Fruit fly (Drosophila melanogaster) whole organism, embryonic: ENCODE results near the gene CG5644.

Experiments used
- Antp ChIP-seq: fragments of 200-800 bp; sonication (Bioruptor generic); optimal IDR thresholded peaks from 3 replicates; lab custom pipeline; 2016; ENCODE audit warnings: missing biosample characterization, missing genetic modification characterization
- Atf6 ChIP-seq: fragments of 200-800 bp; sonication (Bioruptor generic); IDR thresholded peaks from 2 replicates; pipeline ENCODE4 v1.3.6; 2022; ENCODE audit warnings: missing biosample characterization, missing genetic modification characterization
- Bteb2 ChIP-seq: fragments of 200-800 bp; sonication (Bioruptor generic); optimal IDR thresholded peaks from 2 replicates; lab custom pipeline; 2016; ENCODE audit warnings: missing biosample characterization, missing genetic modification characterization
- CG10267 ChIP-seq: fragments of 200-800 bp; sonication (Bioruptor generic); optimal IDR thresholded peaks from 2 replicates; lab custom pipeline; 2018; ENCODE audit warnings: missing biosample characterization, mild to moderate bottlenecking, missing genetic modification characterization, moderate library complexity
- CG11696 ChIP-seq: fragments of 200-800 bp; sonication (Bioruptor generic); IDR thresholded peaks from 2 replicates; pipeline ENCODE4 v1.3.6; 2022; ENCODE audit warnings: missing biosample characterization, missing genetic modification characterization
- CG12155 ChIP-seq: fragments of 200-800 bp; sonication (Bioruptor generic); optimal IDR thresholded peaks from 3 replicates; lab custom pipeline; 2016; ENCODE audit warnings: missing biosample characterization, missing genetic modification characterization
- CG13296 ChIP-seq: fragments of 200-800 bp; sonication (Bioruptor generic); optimal IDR thresholded peaks from 3 replicates; lab custom pipeline; 2018; ENCODE audit warnings: missing biosample characterization, mild to moderate bottlenecking, missing genetic modification characterization
- CG13775 ChIP-seq: fragments of 200-800 bp; sonication (Bioruptor generic); optimal IDR thresholded peaks from 3 replicates; lab custom pipeline; 2017; ENCODE audit warnings: missing biosample characterization, mild to moderate bottlenecking, missing genetic modification characterization
- CG13894 ChIP-seq: fragments of 200-800 bp; sonication (Bioruptor generic); optimal IDR thresholded peaks from 3 replicates; lab custom pipeline; 2018; ENCODE audit warnings: missing biosample characterization, mild to moderate bottlenecking, missing genetic modification characterization, moderate library complexity
- CG14965 ChIP-seq: fragments of 200-800 bp; sonication (Bioruptor generic); optimal IDR thresholded peaks from 2 replicates; lab custom pipeline; 2016; ENCODE audit warnings: missing biosample characterization, missing genetic modification characterization, borderline replicate concordance
- CG17612 ChIP-seq: fragments of 200-800 bp; sonication (Bioruptor generic); IDR thresholded peaks from 2 replicates; pipeline ENCODE4 v1.3.6; 2022; ENCODE audit warnings: missing biosample characterization, missing genetic modification characterization
- CG18599 ChIP-seq: fragments of 200-800 bp; sonication (Bioruptor generic); optimal IDR thresholded peaks from 3 replicates; lab custom pipeline; 2017; ENCODE audit warnings: missing biosample characterization, missing genetic modification characterization, mild to moderate bottlenecking, moderate library complexity, missing genetic modification reagents
- CG2678 ChIP-seq: fragments of 200-800 bp; sonication (Bioruptor generic); optimal IDR thresholded peaks from 3 replicates; lab custom pipeline; 2019; ENCODE audit warnings: missing biosample characterization, mild to moderate bottlenecking, missing genetic modification characterization, moderate library complexity
- CG2875 ChIP-seq: fragments of 200-800 bp; sonication (Bioruptor generic); optimal IDR thresholded peaks from 2 replicates; lab custom pipeline; 2017; ENCODE audit warnings: missing biosample characterization, mild to moderate bottlenecking, missing genetic modification characterization, missing genetic modification reagents
- CG3407 ChIP-seq: fragments of 200-800 bp; sonication (Bioruptor generic); optimal IDR thresholded peaks from 2 replicates; lab custom pipeline; 2018; ENCODE audit warnings: missing biosample characterization, mild to moderate bottlenecking, missing genetic modification characterization
- CG4730 ChIP-seq: fragments of 200-800 bp; sonication (Bioruptor generic); IDR thresholded peaks from 2 replicates; pipeline ENCODE4 v1.3.6; 2022; ENCODE audit warnings: missing biosample characterization, missing genetic modification characterization
- CG5953 ChIP-seq: fragments of 200-800 bp; sonication (Bioruptor generic); IDR thresholded peaks from 2 replicates; pipeline ENCODE4 v1.3.6; 2022; ENCODE audit warnings: missing biosample characterization, missing genetic modification characterization
- CG7372 ChIP-seq: fragments of 200-800 bp; sonication (Bioruptor generic); IDR thresholded peaks from 2 replicates; pipeline ENCODE4 v1.3.6; 2022; ENCODE audit warnings: missing biosample characterization, missing genetic modification characterization
- CG8765 ChIP-seq: fragments of 200-800 bp; sonication (Bioruptor generic); IDR thresholded peaks from 2 replicates; pipeline ENCODE4 v1.3.6; 2022; ENCODE audit warnings: missing biosample characterization, missing genetic modification characterization
- CG8944 ChIP-seq: fragments of 200-800 bp; sonication (Bioruptor generic); optimal IDR thresholded peaks from 3 replicates; lab custom pipeline; 2016; ENCODE audit warnings: missing biosample characterization, missing genetic modification characterization
- CG9215 ChIP-seq: fragments of 200-800 bp; sonication (Bioruptor generic); IDR thresholded peaks from 2 replicates; pipeline ENCODE4 v1.3.6; 2022; ENCODE audit warnings: missing biosample characterization, missing genetic modification characterization
- CG9437 ChIP-seq: fragments of 200-800 bp; sonication (Bioruptor generic); optimal IDR thresholded peaks from 2 replicates; lab custom pipeline; 2018; ENCODE audit warnings: missing biosample characterization, mild to moderate bottlenecking, missing genetic modification characterization
- CG9932 ChIP-seq: fragments of 200-800 bp; sonication (Bioruptor generic); IDR thresholded peaks from 2 replicates; pipeline ENCODE4 v1.3.6; 2022; ENCODE audit warnings: missing biosample characterization, missing genetic modification characterization
- Dad ChIP-seq: fragments of 200-800 bp; sonication (Bioruptor generic); optimal IDR thresholded peaks from 3 replicates; lab custom pipeline; 2016; ENCODE audit warnings: missing biosample characterization, missing genetic modification characterization
- H15 ChIP-seq: fragments of 200-800 bp; sonication (Bioruptor generic); IDR thresholded peaks from 3 replicates; pipeline ENCODE4 v1.3.6; 2022; ENCODE audit warnings: missing biosample characterization, missing genetic modification characterization
- Hand ChIP-seq: fragments of 200-800 bp; sonication (Bioruptor generic); optimal IDR thresholded peaks from 2 replicates; lab custom pipeline; 2017; ENCODE audit warnings: mild to moderate bottlenecking, missing biosample characterization, missing genetic modification reagents, missing genetic modification characterization
- Hr78 ChIP-seq, 2 experiments: fragments of 200-800 bp in 1 of 2; fragments of >200 bp in 1 of 2; sonication (Bioruptor generic) in 1 of 2; optimal IDR thresholded peaks; 2 replicates each; lab custom pipeline; 2017 to 2019; ENCODE audit warnings: missing biosample characterization in 2 of 2, missing genetic modification characterization in 2 of 2, mild to moderate bottlenecking in 1 of 2, moderate library complexity in 1 of 2
- MTF-1 ChIP-seq: fragments of 200-800 bp; sonication (Bioruptor generic); optimal IDR thresholded peaks from 2 replicates; lab custom pipeline; 2018; ENCODE audit warnings: missing biosample characterization, mild to moderate bottlenecking, missing genetic modification characterization, borderline replicate concordance
- Meics ChIP-seq: fragments of 200-800 bp; sonication (Bioruptor generic); optimal IDR thresholded peaks from 2 replicates; lab custom pipeline; 2017; ENCODE audit warnings: missing biosample characterization, mild to moderate bottlenecking, missing genetic modification characterization
- PHDP ChIP-seq: fragments of 200-800 bp; sonication (Bioruptor generic); optimal IDR thresholded peaks from 3 replicates; lab custom pipeline; 2018; ENCODE audit warnings: missing biosample characterization, mild to moderate bottlenecking, missing genetic modification characterization, moderate library complexity
- Six4 ChIP-seq: fragments of 200-800 bp; sonication (Bioruptor generic); optimal IDR thresholded peaks from 2 replicates; lab custom pipeline; 2016; ENCODE audit warnings: missing biosample characterization, missing genetic modification characterization
- Sry-δ ChIP-seq: fragments of 200-800 bp; sonication (Bioruptor generic); optimal IDR thresholded peaks from 2 replicates; lab custom pipeline; 2016; ENCODE audit warnings: missing biosample characterization, missing genetic modification characterization
- YL-1 ChIP-seq: fragments of 200-800 bp; sonication (Bioruptor generic); optimal IDR thresholded peaks from 3 replicates; lab custom pipeline; 2017; ENCODE audit warnings: missing biosample characterization, mild to moderate bottlenecking, missing genetic modification characterization
- ap ChIP-seq: fragments of 200-800 bp; sonication (Bioruptor generic); IDR thresholded peaks from 2 replicates; pipeline ENCODE4 v1.3.6; 2022; ENCODE audit warnings: missing biosample characterization, missing genetic modification characterization
- ara ChIP-seq: fragments of 200-800 bp; sonication (Bioruptor generic); IDR thresholded peaks from 2 replicates; pipeline ENCODE4 v1.3.6; 2022; ENCODE audit warnings: missing biosample characterization, missing genetic modification characterization
- btn ChIP-seq: fragments of 200-800 bp; sonication (Bioruptor generic); optimal IDR thresholded peaks from 2 replicates; lab custom pipeline; 2016; ENCODE audit warnings: missing biosample characterization, missing genetic modification characterization
- dimm ChIP-seq: fragments of 200-800 bp; sonication (Bioruptor generic); IDR thresholded peaks from 2 replicates; pipeline ENCODE4 v1.3.6; 2022; ENCODE audit warnings: missing biosample characterization, missing genetic modification characterization
- ewg ChIP-seq: fragments of 200-800 bp; sonication (Bioruptor generic); optimal IDR thresholded peaks from 3 replicates; lab custom pipeline; 2017; ENCODE audit warnings: mild to moderate bottlenecking, missing biosample characterization, missing genetic modification reagents, missing genetic modification characterization
- eyg ChIP-seq: fragments of 200-800 bp; sonication (Bioruptor generic); optimal IDR thresholded peaks from 3 replicates; lab custom pipeline; 2016; ENCODE audit warnings: missing biosample characterization, missing genetic modification characterization
- gro ChIP-seq: fragments of 200-800 bp; sonication (Bioruptor generic); optimal IDR thresholded peaks from 2 replicates; lab custom pipeline; 2016; ENCODE audit warnings: missing biosample characterization, missing genetic modification characterization
- ind ChIP-seq: fragments of 200-800 bp; sonication (Bioruptor generic); optimal IDR thresholded peaks from 3 replicates; lab custom pipeline; 2016; ENCODE audit warnings: missing biosample characterization, missing genetic modification characterization
- jigr1 ChIP-seq: fragments of 200-800 bp; sonication (Bioruptor generic); IDR thresholded peaks from 3 replicates; pipeline ENCODE4 v1.3.6; 2022; ENCODE audit warnings: missing biosample characterization, missing genetic modification characterization
- pfk ChIP-seq: fragments of 200-800 bp; sonication (Bioruptor generic); optimal IDR thresholded peaks from 2 replicates; lab custom pipeline; 2018; ENCODE audit warnings: missing biosample characterization, mild to moderate bottlenecking, missing genetic modification characterization, moderate library complexity
- pros ChIP-seq: fragments of 200-800 bp; sonication (Bioruptor generic); optimal IDR thresholded peaks from 3 replicates; lab custom pipeline; 2019; ENCODE audit warnings: missing biosample characterization, mild to moderate bottlenecking, missing genetic modification characterization, moderate library complexity
- ranshi ChIP-seq: fragments of 200-800 bp; sonication (Bioruptor generic); IDR thresholded peaks from 2 replicates; pipeline ENCODE4 v1.3.6; 2022; ENCODE audit warnings: missing biosample characterization, missing genetic modification characterization
- run ChIP-seq: fragments of 200-800 bp; sonication (Bioruptor generic); optimal IDR thresholded peaks from 3 replicates; lab custom pipeline; 2018; ENCODE audit warnings: missing biosample characterization, mild to moderate bottlenecking, missing genetic modification characterization
- sens ChIP-seq: fragments of 200-800 bp; sonication (Bioruptor generic); peaks from one replicate; lab custom pipeline; 2016; ENCODE audit warnings: missing biosample characterization, missing genetic modification characterization
- sr ChIP-seq: fragments of 200-800 bp; sonication (Bioruptor generic); IDR thresholded peaks from 3 replicates; pipeline ENCODE4 v1.3.6; 2022; ENCODE audit warnings: missing biosample characterization, missing genetic modification characterization
- ssp ChIP-seq: fragments of 200-800 bp; sonication (Bioruptor generic); IDR thresholded peaks from 2 replicates; pipeline ENCODE4 v1.3.6; 2022; ENCODE audit warnings: missing biosample characterization, missing genetic modification characterization
- tgo ChIP-seq: fragments of 200-800 bp; sonication (Bioruptor generic); IDR thresholded peaks from 3 replicates; pipeline ENCODE4 v1.3.6; 2022; ENCODE audit warnings: missing biosample characterization, missing genetic modification characterization
- tup ChIP-seq: fragments of 200-800 bp; sonication (Bioruptor generic); optimal IDR thresholded peaks from 2 replicates; lab custom pipeline; 2016; ENCODE audit warnings: missing biosample characterization, mild to moderate bottlenecking, missing genetic modification characterization, moderate library complexity

Gene CG5644

dm6 chr3L:8985848-8986320 lies 6.2 kb upstream of the CG5644 start, which contains the start of gene Galk (continued):
- TF ChIP-seq Meics (GFP tag; lab: Kevin White, UChicago) (peak; percentile 77), run (tag; lab: Kevin White, UChicago) (peak; percentile 60), CG9932 (peak; percentile 87), Sry-δ (GFP tag; lab: Kevin White, UChicago) (no peak), tgo (GFP tag; lab: Robert Waterston, UW) (peak; percentile 66; the same call in 2 of the 3 replicates), ssp (peak; percentile 26; the same call in 1 of the 2 replicates), eyg (GFP tag; lab: Kevin White, UChicago) (no peak), Hr78 (GFP tag; optimal IDR thresholded peaks at IDR 0.05; lab: Kevin White, UChicago) (peak in 1 of 2 experiments; percentile 86), jigr1 (no peak), ranshi (GFP tag; lab: Robert Waterston, UW) (peak; percentile 59; the same call in 1 of the 2 replicates), CG3407 (GFP tag; lab: Kevin White, UChicago) (peak; percentile 62), CG11696 (GFP tag; lab: Robert Waterston, UW) (peak; percentile 54; the same call in 1 of the 2 replicates), CG8944 (GFP tag; lab: Kevin White, UChicago) (peak; percentile 27), Hand (peak; percentile 54), CG9215 (no peak), CG2678 (peak; percentile 76), CG5953 (GFP tag; lab: Robert Waterston, UW) (peak; percentile 50; the same call in 1 of the 2 replicates), dimm (0 out of 2 replicates have a peak, but pooled peaks have one; percentile 8), pfk (GFP tag; lab: Kevin White, UChicago) (peak; percentile 37), ara (GFP tag; lab: Robert Waterston, UW) (no peak; the same call in 1 of the 2 replicates), CG18599 (peak; percentile 85), PHDP (tag; lab: Kevin White, UChicago) (peak; percentile 52), CG13775 (no peak), ewg (GFP tag; lab: Kevin White, UChicago) (no peak), pros (GFP tag; lab: Kevin White, UChicago) (no peak), CG9437 (GFP tag; lab: Kevin White, UChicago) (peak; percentile 40), CG13296 (GFP tag; lab: Kevin White, UChicago) (peak; percentile 78), MTF-1 (GFP tag; lab: Kevin White, UChicago) (peak; percentile 44), gro (GFP tag; lab: Kevin White, UChicago) (peak; percentile 68), tup (peak; percentile 39), CG8765 (no peak), CG12155 (GFP tag; lab: Kevin White, UChicago) (peak; percentile 57), Antp (GFP tag; lab: Kevin White, UChicago) (peak; percentile 64), Dad (GFP tag; lab: Kevin White, UChicago) (no peak), CG10267 (no peak), Bteb2 (GFP tag; lab: Kevin White, UChicago) (peak; percentile 17), Six4 (GFP tag; lab: Kevin White, UChicago) (peak; percentile 18), H15 (GFP tag; lab: Robert Waterston, UW) (no peak), CG4730 (peak; percentile 52; the same call in 1 of the 2 replicates), btn (GFP tag; lab: Kevin White, UChicago) (no peak), CG17612 (peak; percentile 33), ind (peak; percentile 71), sens (GFP tag; lab: Kevin White, UChicago) (peak; percentile 65), YL-1 (GFP tag; lab: Kevin White, UChicago) (no peak), CG13894 (tag; lab: Kevin White, UChicago) (peak; percentile 56), CG7372 (GFP tag; lab: Robert Waterston, UW) (peak; percentile 54), sr (GFP tag; lab: Robert Waterston, UW) (no peak), CG14965 (GFP tag; lab: Kevin White, UChicago) (no peak), Atf6 (GFP tag; lab: Robert Waterston, UW) (peak; percentile 75), CG2875 (no peak), ap (0 out of 2 replicates have a peak, but pooled peaks have one; percentile 24)
